Worm (Caenorhabditis elegans) whole organism, L4 larva: ENCODE data around the gene cyk-1.

Experiments used
- F26F4.8 ChIP-seq: fragments of 200-800 bp; sonication (Bioruptor generic); conservative IDR thresholded peaks from 2 replicates; pipeline ENCODE4 v1.3.6; 2022; ENCODE audit warnings: missing genetic modification characterization, missing compliant biosample characterization
- R02D3.7 ChIP-seq: fragments of 150-350 bp; sonication (generic microtip); optimal IDR thresholded peaks from 3 replicates; lab custom pipeline; 2014; ENCODE audit warnings: missing biosample characterization, missing genetic modification characterization
- T26A8.4 ChIP-seq: fragments of 200-800 bp; sonication (Bioruptor generic); IDR thresholded peaks from 2 replicates; pipeline ENCODE4 v1.3.6; 2022; ENCODE audit warnings: missing genetic modification characterization, missing compliant biosample characterization
- Y48G9A.11 ChIP-seq: fragments of 200-800 bp; sonication (Bioruptor generic); IDR thresholded peaks from 2 replicates; pipeline ENCODE4 v1.3.6; 2022; ENCODE audit warnings: missing genetic modification reagents, missing genetic modification characterization, missing compliant biosample characterization
- aha-1 ChIP-seq: fragments of 150-350 bp; peaks from one replicate; lab custom pipeline; 2014; ENCODE audit warnings: missing biosample characterization, missing genetic modification characterization
- aly-2 ChIP-seq: sonication (generic microtip); optimal IDR thresholded peaks from 2 replicates; lab custom pipeline; 2018; ENCODE audit warnings: missing biosample characterization, missing genetic modification characterization
- ama-1 ChIP-seq: fragments of 150-350 bp; optimal IDR thresholded peaks from 2 replicates; lab custom pipeline; 2014; ENCODE audit warnings: inconsistent platforms, mixed read lengths
- arid-1 ChIP-seq: fragments of 200-800 bp; sonication (Bioruptor generic); conservative IDR thresholded peaks from 2 replicates; pipeline ENCODE4 v1.3.6; 2022; ENCODE audit warnings: missing genetic modification reagents, missing genetic modification characterization, missing compliant biosample characterization
- attf-4 ChIP-seq: sonication (generic microtip); optimal IDR thresholded peaks from 3 replicates; lab custom pipeline; 2017; ENCODE audit warnings: missing biosample characterization, missing genetic modification characterization
- ces-1 ChIP-seq: fragments of 150-350 bp; sonication (generic microtip); optimal IDR thresholded peaks from 4 replicates; lab custom pipeline; 2014; ENCODE audit warnings: missing biosample characterization, missing genetic modification reagents, missing genetic modification characterization
- daf-12 ChIP-seq: fragments of 150-350 bp; optimal IDR thresholded peaks from 2 replicates; lab custom pipeline; 2014; ENCODE audit warnings: missing biosample characterization, missing genetic modification reagents, missing genetic modification characterization
- daf-16 ChIP-seq, 3 experiments: sonication (generic microtip); optimal IDR thresholded peaks; 2 replicates each; lab custom pipeline; 2016 to 2017; ENCODE audit warnings: missing genetic modification characterization in 3 of 3, missing genetic modification reagents in 3 of 3, mild to moderate bottlenecking in 2 of 3, missing compliant biosample characterization in 2 of 3, missing biosample characterization in 1 of 3, moderate library complexity in 1 of 3
- daf-19 ChIP-seq: fragments of 200-800 bp; sonication (Bioruptor generic); conservative IDR thresholded peaks from 2 replicates; pipeline ENCODE4 v1.3.6; 2022; ENCODE audit warnings: missing genetic modification characterization, missing compliant biosample characterization
- dmd-9 ChIP-seq: fragments of 200-800 bp; sonication (Bioruptor generic); IDR thresholded peaks from 2 replicates; pipeline ENCODE4 v1.3.6; 2022; ENCODE audit warnings: missing genetic modification reagents, missing genetic modification characterization, missing compliant biosample characterization
- dpl-1 ChIP-seq: fragments of 150-350 bp; optimal IDR thresholded peaks from 2 replicates; lab custom pipeline; 2014; ENCODE audit warnings: missing biosample characterization, missing genetic modification reagents, missing genetic modification characterization
- egl-43 ChIP-seq: fragments of 200-800 bp; sonication (Bioruptor generic); IDR thresholded peaks from 2 replicates; pipeline ENCODE4 v1.3.6; 2022; ENCODE audit warnings: missing genetic modification reagents, missing genetic modification characterization, missing compliant biosample characterization
- fos-1 ChIP-seq: fragments of 150-350 bp; optimal IDR thresholded peaks from 2 replicates; lab custom pipeline; 2014; ENCODE audit warnings: missing biosample characterization, missing genetic modification characterization
- hlh-11 ChIP-seq: fragments of 200-800 bp; sonication (Bioruptor generic); optimal IDR thresholded peaks from 2 replicates; lab custom pipeline; 2018; ENCODE audit warnings: mild to moderate bottlenecking, missing genetic modification characterization, missing compliant biosample characterization
- hlh-30 ChIP-seq: sonication (generic microtip); optimal IDR thresholded peaks from 2 replicates; lab custom pipeline; 2017; ENCODE audit warnings: antibody characterized with exemption, mild to moderate bottlenecking, missing genetic modification characterization, missing compliant biosample characterization; ENCODE audit not compliant: insufficient read depth
- hmg-1.1 ChIP-seq: fragments of 200-800 bp; sonication (Bioruptor generic); IDR thresholded peaks from 2 replicates; pipeline ENCODE4 v1.3.6; 2022; ENCODE audit warnings: missing genetic modification reagents, missing genetic modification characterization, missing compliant biosample characterization
- lin-15B ChIP-seq: fragments of 150-350 bp; sonication (generic microtip); optimal IDR thresholded peaks from 3 replicates; lab custom pipeline; 2014; ENCODE audit warnings: missing biosample characterization, missing genetic modification characterization
- madf-5 ChIP-seq, 2 experiments: fragments of 200-800 bp; sonication (Bioruptor generic); IDR thresholded peaks; 2 replicates each; pipeline ENCODE4 v1.3.6; 2022; ENCODE audit warnings: missing compliant biosample characterization in 2 of 2, missing genetic modification characterization in 2 of 2
- madf-9 ChIP-seq: fragments of 200-800 bp; sonication (Bioruptor generic); conservative IDR thresholded peaks from 2 replicates; pipeline ENCODE4 v1.3.6; 2022; ENCODE audit warnings: missing genetic modification reagents, missing genetic modification characterization, missing compliant biosample characterization
- mxl-3 ChIP-seq: fragments of 200-800 bp; sonication (Bioruptor generic); optimal IDR thresholded peaks from 2 replicates; lab custom pipeline; 2018; ENCODE audit warnings: mild to moderate bottlenecking, missing genetic modification characterization, missing compliant biosample characterization
- nhr-237 ChIP-seq: sonication (generic microtip); optimal IDR thresholded peaks from 2 replicates; lab custom pipeline; 2017; ENCODE audit warnings: missing biosample characterization, missing genetic modification characterization
- nhr-25 ChIP-seq: sonication (generic microtip); optimal IDR thresholded peaks from 2 replicates; lab custom pipeline; 2017; ENCODE audit warnings: missing genetic modification characterization, mild to moderate bottlenecking, missing compliant biosample characterization, antibody characterized with exemption, moderate library complexity, borderline replicate concordance; ENCODE audit not compliant: insufficient read depth
- nhr-28 ChIP-seq: fragments of 150-350 bp; optimal IDR thresholded peaks from 2 replicates; lab custom pipeline; 2014; ENCODE audit warnings: missing biosample characterization, missing genetic modification characterization
- nhr-48 ChIP-seq: sonication (generic microtip); optimal IDR thresholded peaks from 2 replicates; lab custom pipeline; 2016; ENCODE audit warnings: mild to moderate bottlenecking, missing genetic modification characterization, missing compliant biosample characterization
- nhr-6 ChIP-seq: fragments of 150-350 bp; optimal IDR thresholded peaks from 2 replicates; lab custom pipeline; 2014; ENCODE audit warnings: missing biosample characterization, missing genetic modification characterization
- nhr-76 ChIP-seq: fragments of 150-350 bp; optimal IDR thresholded peaks from 2 replicates; lab custom pipeline; 2014; ENCODE audit warnings: missing biosample characterization, missing genetic modification characterization
- nhr-77 ChIP-seq: fragments of 150-350 bp; optimal IDR thresholded peaks from 2 replicates; lab custom pipeline; 2014; ENCODE audit warnings: missing biosample characterization, missing genetic modification characterization
- pha-4 ChIP-seq, 2 experiments: fragments of 150-350 bp in 1 of 2; fragments of 200-800 bp in 1 of 2; sonication (Bioruptor generic) in 1 of 2; IDR thresholded peaks in 1 of 2; optimal IDR thresholded peaks in 1 of 2; 2 replicates each; pipeline versions ENCODE4 v1.3.6 to Lab custom; 2014 to 2022; ENCODE audit warnings: missing genetic modification characterization in 2 of 2, missing genetic modification reagents in 2 of 2, missing biosample characterization in 1 of 2, missing compliant biosample characterization in 1 of 2
- unc-130 ChIP-seq: sonication (generic microtip); optimal IDR thresholded peaks from 2 replicates; lab custom pipeline; 2016; ENCODE audit warnings: missing genetic modification reagents, missing genetic modification characterization, missing compliant biosample characterization
- unc-39 ChIP-seq: sonication (generic microtip); optimal IDR thresholded peaks from 2 replicates; lab custom pipeline; 2017; ENCODE audit warnings: missing biosample characterization, missing genetic modification characterization
- unc-62 ChIP-seq, 3 experiments: fragments of 150-350 bp in 1 of 3; sonication (generic microtip); optimal IDR thresholded peaks in 2 of 3; peaks in 1 of 3; 1 replicate in 1 of 3; 2 replicates in 2 of 3; lab custom pipeline; 2014 to 2017; ENCODE audit warnings: missing biosample characterization in 3 of 3, missing genetic modification characterization in 3 of 3, missing genetic modification reagents in 3 of 3, missing genotype in 1 of 3
- vab-7 ChIP-seq: fragments of 200-800 bp; sonication (Bioruptor generic); IDR thresholded peaks from 2 replicates; pipeline ENCODE4 v1.3.6; 2022; ENCODE audit warnings: missing genetic modification reagents, missing genetic modification characterization, missing compliant biosample characterization
- zfp-2 ChIP-seq: sonication (generic microtip); optimal IDR thresholded peaks from 2 replicates; lab custom pipeline; 2016; ENCODE audit warnings: mild to moderate bottlenecking, missing genetic modification characterization, missing compliant biosample characterization

Gene cyk-1

DNA sequence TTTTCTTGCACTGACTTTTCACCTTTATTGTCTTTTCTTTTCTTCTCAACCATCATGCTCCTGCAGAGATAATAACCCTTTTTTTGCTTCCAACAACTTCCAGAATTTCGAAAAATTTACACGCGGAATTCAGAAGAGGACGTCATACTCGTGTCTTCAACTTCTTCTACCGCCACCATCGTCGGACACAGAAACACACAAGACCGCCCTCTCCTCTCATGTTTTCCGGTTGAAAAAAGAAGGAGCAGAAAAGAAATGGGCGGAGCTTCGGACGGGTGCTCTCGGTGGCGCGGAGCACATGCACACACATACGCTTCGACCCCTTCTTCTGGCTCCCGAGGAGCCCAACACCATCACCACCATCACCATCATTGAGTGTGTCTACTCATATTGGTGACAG lies 20.2 kb downstream of the cyk-1 start, which contains the start of gene lgc-38:
TSS of gene lgc-38 (plus strand) at position 301 of the 400 bp plus-strand sequence.
- TF ChIP-seq hlh-30 (tag; lab: Kevin White, UChicago) = peak; percentile 5
- no peak for TF ChIP-seq egl-43 (GFP tag; lab: Robert Waterston, UW)

DNA sequence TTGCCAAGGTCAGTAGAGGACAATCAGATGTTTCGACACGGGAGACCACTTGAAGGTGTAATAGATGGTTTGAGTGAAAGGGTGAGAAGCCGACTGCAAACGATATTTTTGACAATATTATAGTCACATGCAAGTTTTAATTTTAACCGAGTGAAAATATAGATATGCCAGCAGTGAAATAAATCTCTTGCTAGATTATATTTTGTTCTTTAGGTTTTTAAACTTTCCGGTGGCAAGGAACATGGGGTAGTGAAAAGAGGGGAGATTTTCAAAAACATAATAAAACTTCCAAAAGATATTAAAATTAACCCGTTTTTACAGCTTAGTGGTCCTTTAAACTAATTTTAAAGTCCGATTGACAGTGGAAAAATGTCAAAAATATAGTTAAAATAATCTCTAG lies 23.7 kb downstream of the cyk-1 start, which contains the start of gene C06E8.5:
TSS of gene C06E8.5 (minus strand) at position 101 of the 400 bp plus-strand sequence.
- TF ChIP-seq aha-1 (tag; lab: Kevin White, UChicago) (peak; percentile 21), hlh-30 (tag; lab: Kevin White, UChicago) (peak; percentile 7), unc-39 (tag; lab: Kevin White, UChicago) (no peak)

DNA sequence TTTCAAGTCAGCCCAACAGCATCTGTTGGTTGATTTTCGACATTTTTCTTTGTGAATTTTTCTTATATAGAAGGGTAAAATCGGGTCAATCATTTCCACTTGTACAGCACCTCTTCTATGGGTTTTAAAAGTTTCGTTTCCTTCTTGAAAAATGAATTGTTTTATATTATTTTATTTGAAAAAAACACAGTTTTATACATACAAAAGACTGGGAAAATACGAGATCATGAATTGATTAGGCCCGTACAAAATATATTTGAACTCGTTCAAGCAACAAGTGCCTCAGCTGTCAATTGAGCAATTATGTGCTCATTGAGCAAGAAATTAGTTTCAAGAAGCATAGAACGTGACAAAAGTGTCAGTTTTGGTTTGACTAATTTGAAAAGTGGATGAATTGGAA lies 26.9 kb downstream of the cyk-1 start:
- TF ChIP-seq arid-1 (GFP tag; lab: Robert Waterston, UW) (no peak), nhr-48 (tag; lab: Kevin White, UChicago) (no peak), aly-2 (no peak), nhr-237 (no peak), unc-62 (GFP tag; optimal IDR thresholded peaks at IDR 0.05 in 1 of 2; lab: Kevin White, UChicago) (peak in 1 of 2 experiments; percentile 98), unc-62 (tag; optimal IDR thresholded peaks at IDR 0.05; lab: Kevin White, UChicago) (no peak), nhr-6 (tag; lab: Kevin White, UChicago) (no peak), aha-1 (tag; lab: Kevin White, UChicago) (peak; percentile 40), hlh-11 (tag; lab: Kevin White, UChicago) (no peak), madf-5 (GFP tag; IDR thresholded peaks at IDR 0.05; lab: Robert Waterston, UW) (no peak), madf-9 (GFP tag; lab: Robert Waterston, UW) (no peak)

DNA sequence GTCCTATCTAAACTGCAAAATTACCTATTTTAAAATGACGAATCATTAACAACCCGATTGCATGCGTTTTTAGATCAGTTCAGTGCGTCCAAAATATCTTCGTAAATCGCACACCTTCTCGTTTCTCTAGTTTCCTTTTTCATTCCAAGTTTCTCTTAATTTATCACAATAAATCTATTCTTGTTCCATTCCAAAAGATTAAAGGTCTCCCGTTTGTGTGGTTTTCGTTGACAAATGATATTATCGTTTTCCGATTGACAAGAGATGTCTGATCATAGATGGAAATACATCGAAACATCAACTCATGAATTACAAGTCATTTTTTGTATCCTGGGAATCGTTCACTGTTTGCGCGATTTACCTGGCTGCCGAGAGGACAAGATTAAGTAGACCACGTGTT lies 35.8 kb downstream of the cyk-1 start:
- TF ChIP-seq unc-39 (tag; lab: Kevin White, UChicago) = no peak
- TF ChIP-seq dpl-1 (GFP tag; lab: Kevin White, UChicago) = no peak
- TF ChIP-seq nhr-25 = no peak
- no peak for TF ChIP-seq ama-1 (lab: Kevin White, UChicago)
- TF ChIP-seq nhr-28 (tag; lab: Kevin White, UChicago) = peak; percentile 69
- TF ChIP-seq hmg-1.1 (GFP tag; lab: Robert Waterston, UW) = no peak
- TF ChIP-seq dmd-9 (GFP tag; lab: Robert Waterston, UW) = no peak
- TF ChIP-seq Y48G9A.11 (GFP tag; lab: Robert Waterston, UW) = no peak
- no peak for TF ChIP-seq T26A8.4
- TF ChIP-seq fos-1 = no peak
- TF ChIP-seq daf-16 (GFP tag; optimal IDR thresholded peaks at IDR 0.05; lab: Kevin White, UChicago) = no peak
- TF ChIP-seq daf-16 (tag; optimal IDR thresholded peaks at IDR 0.05; lab: Kevin White, UChicago) = peak; percentile 5
- TF ChIP-seq madf-5 (GFP tag; IDR thresholded peaks at IDR 0.05; lab: Robert Waterston, UW) = no peak
- no peak for TF ChIP-seq daf-19 (GFP tag; lab: Robert Waterston, UW)
- TF ChIP-seq attf-4 (tag; lab: Kevin White, UChicago) = no peak
- TF ChIP-seq hlh-11 (tag; lab: Kevin White, UChicago) = peak; percentile 7
- peak; percentile 20 for TF ChIP-seq mxl-3 (GFP tag; lab: Kevin White, UChicago)
- TF ChIP-seq vab-7 = no peak
- no peak for TF ChIP-seq ces-1
- no peak for TF ChIP-seq daf-12 (tag; lab: Kevin White, UChicago)
- no peak for TF ChIP-seq R02D3.7 (tag; lab: Kevin White, UChicago)
- no peak for TF ChIP-seq egl-43 (GFP tag; lab: Robert Waterston, UW)
- TF ChIP-seq unc-130 (GFP tag; lab: Kevin White, UChicago) = no peak
- no peak for TF ChIP-seq nhr-76
- TF ChIP-seq nhr-77 (tag; lab: Kevin White, UChicago) = no peak
- TF ChIP-seq pha-4 (GFP tag; IDR thresholded peaks at IDR 0.05; lab: Robert Waterston, UW) = no peak
- no peak for TF ChIP-seq pha-4 (tag; optimal IDR thresholded peaks at IDR 0.05; lab: Kevin White, UChicago)
- TF ChIP-seq F26F4.8 (GFP tag; lab: Robert Waterston, UW) = no peak
- no peak for TF ChIP-seq lin-15B
- no peak for TF ChIP-seq zfp-2 (tag; lab: Kevin White, UChicago)
